Worm (Caenorhabditis elegans) whole organism, L3 larva: ENCODE results near the gene F53H2.3.

Source experiments
- R02D3.7 ChIP-seq: fragments of 150-350 bp; optimal IDR thresholded peaks from 2 replicates; lab custom pipeline; 2014; ENCODE audit warnings: missing biosample characterization, missing genetic modification characterization
- ZK546.5 ChIP-seq: sonication (generic microtip); optimal IDR thresholded peaks from 2 replicates; lab custom pipeline; 2017; ENCODE audit warnings: missing biosample characterization, missing genetic modification characterization
- aly-2 ChIP-seq: fragments of 150-350 bp; optimal IDR thresholded peaks from 2 replicates; lab custom pipeline; 2014; ENCODE audit warnings: missing biosample characterization, missing genetic modification characterization
- ama-1 ChIP-seq: fragments of 150-350 bp; optimal IDR thresholded peaks from 2 replicates; lab custom pipeline; 2018
- ceh-16 ChIP-seq: sonication (generic microtip); optimal IDR thresholded peaks from 2 replicates; lab custom pipeline; 2017; ENCODE audit warnings: missing biosample characterization, missing genetic modification characterization
- ceh-28 ChIP-seq: fragments of 150-350 bp; optimal IDR thresholded peaks from 2 replicates; lab custom pipeline; 2014; ENCODE audit warnings: missing biosample characterization, missing genetic modification reagents, missing genetic modification characterization
- ceh-82 ChIP-seq: fragments of 150-350 bp; optimal IDR thresholded peaks from 2 replicates; lab custom pipeline; 2014; ENCODE audit warnings: missing biosample characterization, missing genetic modification characterization
- ceh-9 ChIP-seq: sonication (generic microtip); optimal IDR thresholded peaks from 2 replicates; lab custom pipeline; 2018; ENCODE audit warnings: missing biosample characterization, missing genetic modification characterization
- egl-27 ChIP-seq: sonication (generic microtip); optimal IDR thresholded peaks from 4 replicates; lab custom pipeline; 2017; ENCODE audit warnings: missing biosample characterization, missing genetic modification reagents, missing genetic modification characterization
- egl-5 ChIP-seq: fragments of 150-350 bp; optimal IDR thresholded peaks from 2 replicates; lab custom pipeline; 2017; ENCODE audit warnings: missing biosample characterization, missing genetic modification reagents, missing genetic modification characterization, inconsistent platforms
- elt-3 ChIP-seq, 3 experiments: fragments of 150-350 bp in 1 of 3; sonication (generic microtip) in 2 of 3; optimal IDR thresholded peaks; 2 replicates in 2 of 3; 4 replicates in 1 of 3; lab custom pipeline; 2014 to 2017; ENCODE audit warnings: missing biosample characterization in 3 of 3, missing genetic modification characterization in 3 of 3
- eor-1 ChIP-seq, 2 experiments: fragments of 150-350 bp; optimal IDR thresholded peaks; 2 replicates each; lab custom pipeline; 2014 to 2018; ENCODE audit warnings: missing biosample characterization in 2 of 2, missing genetic modification characterization in 2 of 2
- fkh-10 ChIP-seq: sonication (generic microtip); optimal IDR thresholded peaks from 2 replicates; lab custom pipeline; 2017; ENCODE audit warnings: missing biosample characterization, missing genetic modification reagents, missing genetic modification characterization
- fkh-2 ChIP-seq: fragments of 150-350 bp; optimal IDR thresholded peaks from 2 replicates; lab custom pipeline; 2014; ENCODE audit warnings: missing biosample characterization, missing genetic modification reagents, missing genetic modification characterization
- fos-1 ChIP-seq: fragments of 150-350 bp; optimal IDR thresholded peaks from 2 replicates; lab custom pipeline; 2014; ENCODE audit warnings: missing biosample characterization, missing genetic modification characterization
- hmg-11 ChIP-seq: sonication (generic microtip); optimal IDR thresholded peaks from 2 replicates; lab custom pipeline; 2016; ENCODE audit warnings: missing genetic modification characterization, missing compliant biosample characterization
- jun-1 ChIP-seq: fragments of 150-350 bp; optimal IDR thresholded peaks from 2 replicates; lab custom pipeline; 2014; ENCODE audit warnings: missing biosample characterization, missing genetic modification reagents, missing genetic modification characterization
- lin-15B ChIP-seq: fragments of 150-350 bp; optimal IDR thresholded peaks from 2 replicates; lab custom pipeline; 2014; ENCODE audit warnings: missing biosample characterization, missing genetic modification characterization
- lin-39 ChIP-seq: fragments of 150-350 bp; optimal IDR thresholded peaks from 2 replicates; lab custom pipeline; 2018; ENCODE audit warnings: missing biosample characterization, missing genetic modification reagents, missing genetic modification characterization
- lsy-12 ChIP-seq: sonication (generic microtip); optimal IDR thresholded peaks from 2 replicates; lab custom pipeline; 2016; ENCODE audit warnings: mild to moderate bottlenecking, missing genetic modification characterization, missing compliant biosample characterization
- mdl-1 ChIP-seq: fragments of 150-350 bp; optimal IDR thresholded peaks from 2 replicates; lab custom pipeline; 2014; ENCODE audit warnings: missing biosample characterization, missing genetic modification characterization
- mml-1 ChIP-seq: fragments of 150-350 bp; sonication (generic microtip); optimal IDR thresholded peaks from 3 replicates; lab custom pipeline; 2014; ENCODE audit warnings: missing biosample characterization, missing genetic modification characterization
- nfya-1 ChIP-seq: sonication (generic microtip); optimal IDR thresholded peaks from 2 replicates; lab custom pipeline; 2017; ENCODE audit warnings: missing genetic modification characterization, mild to moderate bottlenecking, missing compliant biosample characterization, antibody characterized with exemption, moderate library complexity; ENCODE audit not compliant: insufficient read depth
- nhr-11 ChIP-seq: fragments of 150-350 bp; optimal IDR thresholded peaks from 2 replicates; lab custom pipeline; 2014; ENCODE audit warnings: missing biosample characterization, missing genetic modification characterization
- nhr-23 ChIP-seq: fragments of 150-350 bp; optimal IDR thresholded peaks from 2 replicates; lab custom pipeline; 2014; ENCODE audit warnings: missing biosample characterization, missing genetic modification reagents, missing genetic modification characterization
- nhr-237 ChIP-seq: fragments of 150-350 bp; optimal IDR thresholded peaks from 2 replicates; lab custom pipeline; 2014; ENCODE audit warnings: missing biosample characterization, missing genetic modification characterization
- nhr-25 ChIP-seq: sonication (generic microtip); optimal IDR thresholded peaks from 2 replicates; lab custom pipeline; 2017; ENCODE audit warnings: missing biosample characterization, missing genetic modification characterization
- nhr-28 ChIP-seq: fragments of 150-350 bp; optimal IDR thresholded peaks from 2 replicates; lab custom pipeline; 2014; ENCODE audit warnings: missing biosample characterization, missing genetic modification characterization
- nhr-67 ChIP-seq: fragments of 150-350 bp; optimal IDR thresholded peaks from 2 replicates; lab custom pipeline; 2014; ENCODE audit warnings: missing biosample characterization, missing genetic modification characterization
- nhr-76 ChIP-seq: fragments of 150-350 bp; sonication (generic microtip); optimal IDR thresholded peaks from 5 replicates; lab custom pipeline; 2014; ENCODE audit warnings: missing biosample characterization, missing genetic modification characterization
- nhr-77 ChIP-seq: fragments of 150-350 bp; optimal IDR thresholded peaks from 2 replicates; lab custom pipeline; 2014; ENCODE audit warnings: missing biosample characterization, missing genetic modification characterization
- pha-4 ChIP-seq: fragments of 150-350 bp; optimal IDR thresholded peaks from 2 replicates; lab custom pipeline; 2014; ENCODE audit warnings: missing biosample characterization, missing genetic modification reagents, missing genetic modification characterization
- skn-1 ChIP-seq: fragments of 150-350 bp; optimal IDR thresholded peaks from 2 replicates; lab custom pipeline; 2014; ENCODE audit warnings: missing biosample characterization, missing genetic modification characterization
- snpc-4 ChIP-seq: fragments of 150-350 bp; optimal IDR thresholded peaks from 2 replicates; lab custom pipeline; 2014; ENCODE audit warnings: missing biosample characterization, missing genetic modification characterization
- tbx-2 ChIP-seq: sonication (generic microtip); optimal IDR thresholded peaks from 2 replicates; lab custom pipeline; 2016; ENCODE audit warnings: mild to moderate bottlenecking, missing genetic modification characterization, missing compliant biosample characterization
- unc-39 ChIP-seq: sonication (generic microtip); optimal IDR thresholded peaks from 4 replicates; lab custom pipeline; 2017; ENCODE audit warnings: missing biosample characterization, missing genetic modification characterization
- unc-62 ChIP-seq: fragments of 150-350 bp; sonication (generic microtip); optimal IDR thresholded peaks from 4 replicates; lab custom pipeline; 2014; ENCODE audit warnings: missing biosample characterization, missing genetic modification reagents, missing genetic modification characterization
- zag-1 ChIP-seq: fragments of 150-350 bp; optimal IDR thresholded peaks from 2 replicates; lab custom pipeline; 2014; ENCODE audit warnings: missing biosample characterization, missing genetic modification characterization

Gene F53H2.3

DNA sequence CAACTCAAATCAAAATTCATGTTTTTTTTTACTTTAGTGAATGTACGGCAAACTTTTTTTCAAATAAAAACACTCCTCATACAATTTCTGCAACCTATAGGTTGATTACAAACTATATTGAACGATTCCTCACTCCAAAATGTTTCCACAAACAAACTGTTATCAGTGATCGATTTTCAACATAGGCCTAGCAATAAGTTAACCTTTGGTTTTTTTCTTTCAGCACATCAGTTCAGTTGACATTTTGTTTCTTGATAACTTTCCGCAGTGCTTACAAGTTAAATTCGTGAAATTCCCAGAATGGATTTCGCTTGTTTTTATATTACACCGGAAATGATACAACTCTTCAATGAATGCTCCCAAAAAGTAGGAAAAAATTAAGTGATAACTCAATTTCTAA, 24.1 kb downstream of the F53H2.3 start, which contains the start of gene F53H2.1:
Gene F53H2.1, plus strand, starts transcription at position 301 of the 400 bp plus-strand sequence.
- TF ChIP-seq aly-2 (tag; lab: Kevin White, UChicago), result no peak
- TF ChIP-seq fos-1 (tag; lab: Kevin White, UChicago), result no peak
- TF ChIP-seq unc-39 (tag; lab: Kevin White, UChicago), result no peak
- TF ChIP-seq fkh-10 (GFP tag; lab: Kevin White, UChicago), result no peak
- no peak for TF ChIP-seq hmg-11
- no peak for TF ChIP-seq mdl-1 (tag; lab: Kevin White, UChicago)
- no peak for TF ChIP-seq snpc-4 (tag; lab: Kevin White, UChicago)
- no peak for TF ChIP-seq ceh-82
- no peak for TF ChIP-seq nhr-23 (tag; lab: Kevin White, UChicago)
- TF ChIP-seq tbx-2, result no peak
- no peak for TF ChIP-seq nfya-1 (tag; lab: Kevin White, UChicago)
- TF ChIP-seq eor-1 (tag; optimal IDR thresholded peaks at IDR 0.05; lab: Kevin White, UChicago), result no peak
- TF ChIP-seq nhr-11 (tag; lab: Kevin White, UChicago), result no peak
- no peak for TF ChIP-seq fkh-2 (tag; lab: Kevin White, UChicago)
- no peak for TF ChIP-seq ceh-28
- no peak for TF ChIP-seq unc-62 (GFP tag; lab: Kevin White, UChicago)
- no peak for TF ChIP-seq jun-1 (tag; lab: Kevin White, UChicago)

DNA sequence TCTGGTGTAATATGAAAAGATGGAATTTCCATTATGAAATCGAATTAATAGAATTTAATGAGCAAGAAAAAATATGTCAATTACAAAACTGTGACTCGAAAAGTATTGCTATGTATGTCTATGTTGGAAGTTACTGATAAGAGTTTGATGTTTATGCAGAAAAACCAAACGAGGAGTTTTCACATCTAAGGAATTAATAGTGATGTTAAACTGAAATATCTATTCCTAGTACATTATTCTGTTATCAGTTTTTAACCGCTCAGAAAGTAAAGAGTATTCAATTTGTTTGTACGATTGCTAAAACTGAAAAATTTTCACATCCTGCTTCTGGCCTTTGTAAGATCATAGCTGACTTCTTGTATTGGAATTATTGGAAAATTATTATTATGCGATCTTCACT, 24.6 kb downstream of the F53H2.3 start, which contains the start of gene K02E2.7:
Gene K02E2.7, minus strand, starts transcription at position 101 of the 400 bp plus-strand sequence.
- TF ChIP-seq R02D3.7 (tag; lab: Kevin White, UChicago) (no peak), pha-4 (tag; lab: Kevin White, UChicago) (no peak), fos-1 (tag; lab: Kevin White, UChicago) (no peak), nhr-67 (no peak), nhr-237 (no peak), nhr-28 (tag; lab: Kevin White, UChicago) (no peak), lsy-12 (tag; lab: Kevin White, UChicago) (no peak), jun-1 (tag; lab: Kevin White, UChicago) (no peak), nhr-77 (no peak), skn-1 (tag; lab: Kevin White, UChicago) (no peak), egl-27 (tag; lab: Kevin White, UChicago) (no peak), snpc-4 (tag; lab: Kevin White, UChicago) (no peak), nhr-23 (tag; lab: Kevin White, UChicago) (no peak), egl-5 (tag; lab: Kevin White, UChicago) (no peak), ceh-9 (tag; lab: Kevin White, UChicago) (no peak), nfya-1 (tag; lab: Kevin White, UChicago) (no peak), ZK546.5 (no peak), unc-39 (tag; lab: Kevin White, UChicago) (no peak), fkh-10 (GFP tag; lab: Kevin White, UChicago) (no peak)

DNA sequence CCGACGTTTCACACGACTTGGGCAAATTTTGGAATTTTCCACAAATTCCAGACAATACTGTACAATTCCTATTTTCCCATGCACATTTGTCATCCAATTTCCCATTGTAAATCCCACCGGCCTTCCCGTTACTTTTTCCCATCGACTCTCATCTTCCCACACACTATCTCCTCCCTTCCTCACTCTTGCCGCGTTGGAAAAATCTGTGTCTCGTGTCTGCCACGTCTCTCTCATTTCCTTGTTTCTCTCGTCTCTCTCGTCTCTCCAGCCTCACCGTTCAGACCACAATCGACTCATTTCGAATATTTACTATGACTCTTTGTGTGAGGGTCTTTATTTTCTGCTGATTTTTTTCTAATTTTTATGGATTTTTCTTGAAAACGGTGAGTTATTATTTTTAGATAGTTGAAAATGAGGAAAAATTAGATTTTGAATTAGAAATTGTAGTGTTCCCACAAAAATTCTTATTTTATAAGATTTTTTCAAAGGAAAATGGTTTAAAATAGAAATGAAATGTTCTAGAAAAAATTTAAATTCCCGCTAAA, 28.4 kb downstream of the F53H2.3 start, which contains the start of gene K02E2.11:
Gene K02E2.11, plus strand, starts transcription at position 251 of the 545 bp plus-strand sequence.
- peak; percentile 18 for TF ChIP-seq snpc-4 (tag; lab: Kevin White, UChicago)
- TF ChIP-seq nhr-23 (tag; lab: Kevin White, UChicago), result peak; percentile 10
- TF ChIP-seq egl-5 (tag; lab: Kevin White, UChicago), result peak; percentile 71
- TF ChIP-seq nfya-1 (tag; lab: Kevin White, UChicago), result peak; percentile 61
- peak; percentile 82 for TF ChIP-seq pha-4 (tag; lab: Kevin White, UChicago)
- TF ChIP-seq nhr-25, result peak; percentile 27
- no peak for TF ChIP-seq ama-1 (lab: Kevin White, UChicago)
- TF ChIP-seq elt-3 (tag; optimal IDR thresholded peaks at IDR 0.05; lab: Kevin White, UChicago), result no peak
- no peak for TF ChIP-seq ZK546.5
- no peak for TF ChIP-seq nhr-28 (tag; lab: Kevin White, UChicago)
- peak; percentile 5 for TF ChIP-seq lin-39
- no peak for TF ChIP-seq mml-1
- peak; percentile 38 for TF ChIP-seq skn-1 (tag; lab: Kevin White, UChicago)
- no peak for TF ChIP-seq ceh-16 (tag; lab: Kevin White, UChicago)
- TF ChIP-seq unc-39 (tag; lab: Kevin White, UChicago), result no peak
- TF ChIP-seq lin-15B (tag; lab: Kevin White, UChicago), result peak; percentile 11
- no peak for TF ChIP-seq nhr-76 (tag; lab: Kevin White, UChicago)
- peak; percentile 88 for TF ChIP-seq hmg-11
- TF ChIP-seq zag-1 (tag; lab: Kevin White, UChicago), result no peak
